Fruit fly (Drosophila melanogaster): ENCODE measurements around the gene Hel89B.
A peak's percentile ranks its signal among the peaks of the same experiment; 100 is the strongest.

Hel89B gene

dm6 chr3R:15991593-15991992 lies 18.5 kb downstream of the Hel89B start:
- TF ChIP-seq D19B (GFP tag; optimal IDR thresholded peaks at IDR 0.05) (peak; percentile 4), CG34376 (GFP tag; optimal IDR thresholded peaks at IDR 0.05) (peak; percentile 80), sug (tag; optimal IDR thresholded peaks at IDR 0.05) (peak; percentile 58), ERR (GFP tag; optimal IDR thresholded peaks at IDR 0.05) (no peak)

dm6 chr3R:15993139-15993804 lies 20.2 kb downstream of the Hel89B start:
- TF ChIP-seq CG12769 (tag; optimal IDR thresholded peaks at IDR 0.05) (no peak), CG13296 (GFP tag; optimal IDR thresholded peaks at IDR 0.05) (no peak), gsb (GFP tag; IDR thresholded peaks at IDR 0.05) (no peak), CG12219 (GFP tag; optimal IDR thresholded peaks at IDR 0.05) (no peak), Scr (GFP tag; IDR thresholded peaks at IDR 0.05; ENCODE audit: partially characterized antibody) (no peak), odd (GFP tag; optimal IDR thresholded peaks at IDR 0.05) (no peak), ap (GFP tag; IDR thresholded peaks at IDR 0.05) (no peak), en (GFP tag; optimal IDR thresholded peaks at IDR 0.05) (no peak), CG2712 (tag; optimal IDR thresholded peaks at IDR 0.05) (peak; percentile 47), CG18476 (GFP tag; optimal IDR thresholded peaks at IDR 0.05) (no peak), pzg (GFP tag; optimal IDR thresholded peaks at IDR 0.05) (no peak), Gug (GFP tag; IDR thresholded peaks at IDR 0.05) (no peak), nerfin-2 (GFP tag; IDR thresholded peaks at IDR 0.05; ENCODE audit: partially characterized antibody) (peak; percentile 51), CG15073 (GFP tag; optimal IDR thresholded peaks at IDR 0.05) (no peak), Lhr (GFP tag; optimal IDR thresholded peaks at IDR 0.05) (no peak), CG11093 (GFP tag; IDR thresholded peaks at IDR 0.05) (no peak), CG6791 (GFP tag; IDR thresholded peaks at IDR 0.05; ENCODE audit: partially characterized antibody) (no peak), ato (GFP tag; IDR thresholded peaks at IDR 0.05; ENCODE audit: partially characterized antibody) (no peak; the same call in 1 of the 2 replicates), Doc3 (GFP tag; IDR thresholded peaks at IDR 0.05; ENCODE audit: partially characterized antibody) (no peak), Ets97D (GFP tag; optimal IDR thresholded peaks at IDR 0.05) (no peak), CHES-1-like (GFP tag; optimal IDR thresholded peaks at IDR 0.05) (no peak), Spps (tag; optimal IDR thresholded peaks at IDR 0.05) (no peak), luna (GFP tag; optimal IDR thresholded peaks at IDR 0.05) (no peak), tio (GFP tag; optimal IDR thresholded peaks at IDR 0.05) (no peak), Dip3 (GFP tag; optimal IDR thresholded peaks at IDR 0.05) (no peak), nau (GFP tag; optimal IDR thresholded peaks at IDR 0.05) (no peak), esg (GFP tag; conservative IDR thresholded peaks at IDR 0.05) (no peak), sens (GFP tag) (no peak), CG12942 (GFP tag; optimal IDR thresholded peaks at IDR 0.05) (no peak), klu (GFP tag; IDR thresholded peaks at IDR 0.05) (no peak), Chrac-16 (GFP tag; optimal IDR thresholded peaks at IDR 0.05) (no peak), wdn (GFP tag; IDR thresholded peaks at IDR 0.05) (no peak), lola (GFP tag; optimal IDR thresholded peaks at IDR 0.05) (peak in 1 of 3 experiments; percentile 32), ssp (GFP tag; IDR thresholded peaks at IDR 0.05) (no peak), CG34224 (GFP tag; IDR thresholded peaks at IDR 0.05; ENCODE audit: partially characterized antibody) (no peak; the same call in 1 of the 3 replicates), fd3F (GFP tag; optimal IDR thresholded peaks at IDR 0.05) (no peak), CG4282 (GFP tag; optimal IDR thresholded peaks at IDR 0.05) (no peak), CG31441 (GFP tag; IDR thresholded peaks at IDR 0.05) (peak; percentile 32; the same call in 1 of the 2 replicates), lab (GFP tag; optimal IDR thresholded peaks at IDR 0.05) (peak; percentile 32), CG9437 (GFP tag; optimal IDR thresholded peaks at IDR 0.05) (no peak), CG7271 (tag; optimal IDR thresholded peaks at IDR 0.05) (no peak), CG12236 (GFP tag; optimal IDR thresholded peaks at IDR 0.05) (no peak), pros (GFP tag; optimal IDR thresholded peaks at IDR 0.05) (no peak), otp (GFP tag; IDR thresholded peaks at IDR 0.05) (no peak)
